Worm (Caenorhabditis elegans) whole organism, mixed stage, embryonic: ENCODE measurements around the gene M03A1.8.

Experiments used
- ces-1 ChIP-seq: fragments of 150-350 bp; optimal IDR thresholded peaks from 2 replicates; lab custom pipeline; 2014; ENCODE audit warnings: missing biosample characterization, missing genetic modification reagents, missing genetic modification characterization
- nhr-12 ChIP-seq: fragments of 150-350 bp; optimal IDR thresholded peaks from 2 replicates; lab custom pipeline; 2014; ENCODE audit warnings: missing biosample characterization, missing genetic modification characterization
- nhr-2 ChIP-seq: fragments of 150-350 bp; optimal IDR thresholded peaks from 2 replicates; lab custom pipeline; 2014; ENCODE audit warnings: missing biosample characterization, missing genetic modification characterization
- nhr-76 ChIP-seq: sonication (generic microtip); optimal IDR thresholded peaks from 2 replicates; lab custom pipeline; 2017; ENCODE audit warnings: missing biosample characterization, missing genetic modification characterization
- sem-2 ChIP-seq: fragments of 200-800 bp; sonication (Bioruptor generic); optimal IDR thresholded peaks from 2 replicates; lab custom pipeline; 2018; ENCODE audit warnings: mild to moderate bottlenecking, missing genetic modification characterization, missing compliant biosample characterization
- unc-62 ChIP-seq: fragments of 150-350 bp; optimal IDR thresholded peaks from 2 replicates; lab custom pipeline; 2014; ENCODE audit warnings: missing biosample characterization, missing genetic modification reagents, missing genetic modification characterization

DNA sequence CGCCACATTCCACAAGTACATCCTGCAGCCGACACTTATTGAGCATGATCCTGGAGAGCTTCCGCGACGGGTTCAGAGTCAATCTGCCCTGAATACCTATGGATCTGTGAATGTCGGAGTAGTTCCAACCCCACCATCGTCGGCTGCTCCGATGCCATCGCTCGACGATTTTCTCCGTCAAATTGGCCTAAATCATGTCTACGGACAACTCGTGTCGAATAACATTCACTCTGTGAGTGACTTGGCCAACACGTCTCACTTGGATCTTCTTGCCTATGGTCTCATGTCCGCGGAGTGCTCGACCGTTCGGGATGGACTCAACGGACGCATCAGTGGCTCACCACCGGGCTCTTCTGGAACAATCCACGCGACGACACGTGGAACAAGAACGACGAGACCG is 29.9 kb downstream of the M03A1.8 start:
- TF ChIP-seq nhr-76 (tag; lab: Kevin White, UChicago) = no peak
- TF ChIP-seq ces-1 (GFP tag; lab: Kevin White, UChicago) = no peak
- TF ChIP-seq nhr-2 = no peak
- no peak for TF ChIP-seq unc-62
- no peak for TF ChIP-seq nhr-12
- no peak for TF ChIP-seq sem-2 (GFP tag; lab: Kevin White, UChicago)
